Worm (Caenorhabditis elegans) whole organism, L4 larva: ENCODE measurements around the gene mig-39.

Experiments used
- D1046.2 ChIP-seq: fragments of 200-800 bp; sonication (Bioruptor generic); IDR thresholded peaks from 2 replicates; pipeline ENCODE4 v1.3.6; 2022; ENCODE audit warnings: missing genetic modification characterization, missing compliant biosample characterization
- F26F4.8 ChIP-seq: fragments of 200-800 bp; sonication (Bioruptor generic); conservative IDR thresholded peaks from 2 replicates; pipeline ENCODE4 v1.3.6; 2022; ENCODE audit warnings: missing genetic modification characterization, missing compliant biosample characterization
- F37D6.2 ChIP-seq: sonication (generic microtip); optimal IDR thresholded peaks from 2 replicates; lab custom pipeline; 2016; ENCODE audit warnings: mild to moderate bottlenecking, missing genetic modification characterization, missing compliant biosample characterization
- F49E8.2 ChIP-seq: sonication (generic microtip); optimal IDR thresholded peaks from 2 replicates; lab custom pipeline; 2016; ENCODE audit warnings: missing compliant biosample characterization, mild to moderate bottlenecking, missing genetic modification characterization, borderline replicate concordance
- R02D3.7 ChIP-seq: fragments of 150-350 bp; sonication (generic microtip); optimal IDR thresholded peaks from 3 replicates; lab custom pipeline; 2014; ENCODE audit warnings: missing biosample characterization, missing genetic modification characterization
- Y105C5A.15 ChIP-seq: fragments of 200-800 bp; sonication (Bioruptor generic); IDR thresholded peaks from 2 replicates; pipeline ENCODE4 v1.3.6; 2022; ENCODE audit warnings: missing genetic modification characterization, missing compliant biosample characterization
- Y5F2A.4 ChIP-seq: fragments of 200-800 bp; sonication (Bioruptor generic); optimal IDR thresholded peaks from 2 replicates; lab custom pipeline; 2018; ENCODE audit warnings: mild to moderate bottlenecking, missing genetic modification characterization, missing compliant biosample characterization
- aha-1 ChIP-seq: fragments of 150-350 bp; peaks from one replicate; lab custom pipeline; 2014; ENCODE audit warnings: missing biosample characterization, missing genetic modification characterization
- attf-4 ChIP-seq: sonication (generic microtip); optimal IDR thresholded peaks from 3 replicates; lab custom pipeline; 2017; ENCODE audit warnings: missing biosample characterization, missing genetic modification characterization
- ceh-28 ChIP-seq: fragments of 150-350 bp; optimal IDR thresholded peaks from 2 replicates; lab custom pipeline; 2014; ENCODE audit warnings: missing biosample characterization, missing genetic modification reagents, missing genetic modification characterization
- ceh-44 ChIP-seq: fragments of 200-800 bp; sonication (Bioruptor generic); IDR thresholded peaks from 2 replicates; pipeline ENCODE4 v1.3.6; 2022; ENCODE audit warnings: missing genetic modification reagents, missing genetic modification characterization, missing compliant biosample characterization
- ceh-82 ChIP-seq: sonication (generic microtip); optimal IDR thresholded peaks from 2 replicates; lab custom pipeline; 2017; ENCODE audit warnings: missing biosample characterization, missing genetic modification characterization
- daf-12 ChIP-seq: fragments of 150-350 bp; optimal IDR thresholded peaks from 2 replicates; lab custom pipeline; 2014; ENCODE audit warnings: missing biosample characterization, missing genetic modification reagents, missing genetic modification characterization
- daf-16 ChIP-seq, 3 experiments: sonication (generic microtip); optimal IDR thresholded peaks; 2 replicates each; lab custom pipeline; 2016 to 2017; ENCODE audit warnings: missing genetic modification characterization in 3 of 3, missing genetic modification reagents in 3 of 3, mild to moderate bottlenecking in 2 of 3, missing compliant biosample characterization in 2 of 3, missing biosample characterization in 1 of 3, moderate library complexity in 1 of 3
- daf-8 ChIP-seq: fragments of 200-800 bp; sonication (Bioruptor generic); IDR thresholded peaks from 2 replicates; pipeline ENCODE4 v1.3.6; 2022; ENCODE audit warnings: missing genetic modification characterization, missing compliant biosample characterization
- dmd-6 ChIP-seq: fragments of 200-800 bp; sonication (Bioruptor generic); IDR thresholded peaks from 2 replicates; pipeline ENCODE4 v1.3.6; 2022; ENCODE audit warnings: missing genetic modification reagents, missing genetic modification characterization, missing compliant biosample characterization
- duxl-1 ChIP-seq: sonication (generic microtip); optimal IDR thresholded peaks from 2 replicates; lab custom pipeline; 2016; ENCODE audit warnings: mild to moderate bottlenecking, missing genetic modification characterization, moderate library complexity, missing compliant biosample characterization; ENCODE audit not compliant: poor library complexity
- egl-27 ChIP-seq: sonication (generic microtip); optimal IDR thresholded peaks from 3 replicates; lab custom pipeline; 2017; ENCODE audit warnings: missing biosample characterization, missing genetic modification reagents, missing genetic modification characterization
- fkh-10 ChIP-seq: fragments of 150-350 bp; optimal IDR thresholded peaks from 2 replicates; lab custom pipeline; 2014; ENCODE audit warnings: missing biosample characterization, missing genetic modification reagents, missing genetic modification characterization
- hmg-1.1 ChIP-seq: fragments of 200-800 bp; sonication (Bioruptor generic); IDR thresholded peaks from 2 replicates; pipeline ENCODE4 v1.3.6; 2022; ENCODE audit warnings: missing genetic modification reagents, missing genetic modification characterization, missing compliant biosample characterization
- lim-7 ChIP-seq: fragments of 200-800 bp; sonication (Bioruptor generic); IDR thresholded peaks from 2 replicates; pipeline ENCODE4 v1.3.6; 2022; ENCODE audit warnings: missing genetic modification characterization, missing compliant biosample characterization
- lin-15B ChIP-seq: fragments of 150-350 bp; sonication (generic microtip); optimal IDR thresholded peaks from 3 replicates; lab custom pipeline; 2014; ENCODE audit warnings: missing biosample characterization, missing genetic modification characterization
- lin-39 ChIP-seq: fragments of 150-350 bp; optimal IDR thresholded peaks from 2 replicates; lab custom pipeline; 2014; ENCODE audit warnings: missing biosample characterization, missing genetic modification reagents, missing genetic modification characterization
- lir-3 ChIP-seq: sonication (generic microtip); optimal IDR thresholded peaks from 2 replicates; lab custom pipeline; 2016; ENCODE audit warnings: mild to moderate bottlenecking, missing genetic modification characterization, missing compliant biosample characterization
- lsy-2 ChIP-seq, 2 experiments: fragments of 150-350 bp in 1 of 2; sonication (generic microtip) in 1 of 2; optimal IDR thresholded peaks; 2 replicates each; lab custom pipeline; 2014 to 2017; ENCODE audit warnings: missing biosample characterization in 2 of 2, missing genetic modification characterization in 2 of 2
- madf-5 ChIP-seq, 2 experiments: fragments of 200-800 bp; sonication (Bioruptor generic); IDR thresholded peaks; 2 replicates each; pipeline ENCODE4 v1.3.6; 2022; ENCODE audit warnings: missing compliant biosample characterization in 2 of 2, missing genetic modification characterization in 2 of 2
- mdl-1 ChIP-seq, 2 experiments: fragments of 150-350 bp in 1 of 2; sonication (generic microtip) in 1 of 2; optimal IDR thresholded peaks; 2 replicates each; lab custom pipeline; 2014 to 2017; ENCODE audit warnings: missing biosample characterization in 2 of 2, missing genetic modification characterization in 2 of 2
- mep-1 ChIP-seq: fragments of 150-350 bp; sonication (generic microtip); optimal IDR thresholded peaks from 3 replicates; lab custom pipeline; 2014; ENCODE audit warnings: missing biosample characterization, missing genetic modification characterization
- nhr-10 ChIP-seq: fragments of 150-350 bp; optimal IDR thresholded peaks from 2 replicates; lab custom pipeline; 2014; ENCODE audit warnings: missing biosample characterization, missing genetic modification characterization
- nhr-111 ChIP-seq: fragments of 200-800 bp; sonication (Bioruptor generic); optimal IDR thresholded peaks from 2 replicates; lab custom pipeline; 2018; ENCODE audit warnings: mild to moderate bottlenecking, missing genetic modification characterization, missing compliant biosample characterization
- nhr-48 ChIP-seq: sonication (generic microtip); optimal IDR thresholded peaks from 2 replicates; lab custom pipeline; 2016; ENCODE audit warnings: mild to moderate bottlenecking, missing genetic modification characterization, missing compliant biosample characterization
- nhr-6 ChIP-seq: fragments of 150-350 bp; optimal IDR thresholded peaks from 2 replicates; lab custom pipeline; 2014; ENCODE audit warnings: missing biosample characterization, missing genetic modification characterization
- nhr-77 ChIP-seq: fragments of 150-350 bp; optimal IDR thresholded peaks from 2 replicates; lab custom pipeline; 2014; ENCODE audit warnings: missing biosample characterization, missing genetic modification characterization
- php-3 ChIP-seq: fragments of 200-800 bp; sonication (Bioruptor generic); IDR thresholded peaks from 2 replicates; pipeline ENCODE4 v1.3.6; 2022; ENCODE audit warnings: missing genetic modification reagents, missing genetic modification characterization, missing compliant biosample characterization
- rbr-2 ChIP-seq: sonication (generic microtip); optimal IDR thresholded peaks from 2 replicates; lab custom pipeline; 2016; ENCODE audit warnings: missing genotype, missing genetic modification characterization, missing compliant biosample characterization
- saeg-2 ChIP-seq: fragments of 200-800 bp; sonication (Bioruptor generic); IDR thresholded peaks from 2 replicates; pipeline ENCODE4 v1.3.6; 2022; ENCODE audit warnings: missing genetic modification reagents, missing genetic modification characterization, missing compliant biosample characterization
- skn-1 ChIP-seq: fragments of 150-350 bp; optimal IDR thresholded peaks from 2 replicates; lab custom pipeline; 2014; ENCODE audit warnings: missing biosample characterization, missing genetic modification characterization
- spr-3 ChIP-seq: fragments of 200-800 bp; sonication (Bioruptor generic); optimal IDR thresholded peaks from 2 replicates; lab custom pipeline; 2018; ENCODE audit warnings: mild to moderate bottlenecking, missing genetic modification characterization, missing compliant biosample characterization
- tag-97 ChIP-seq: fragments of 200-800 bp; sonication (Bioruptor generic); IDR thresholded peaks from 2 replicates; pipeline ENCODE4 v1.3.6; 2022; ENCODE audit warnings: missing genetic modification characterization, missing compliant biosample characterization
- tra-1 ChIP-seq: fragments of 200-800 bp; sonication (Bioruptor generic); IDR thresholded peaks from 2 replicates; pipeline ENCODE4 v1.3.6; 2022; ENCODE audit warnings: missing genetic modification reagents, missing genetic modification characterization, missing compliant biosample characterization
- unc-62 ChIP-seq, 3 experiments: fragments of 150-350 bp in 1 of 3; sonication (generic microtip); optimal IDR thresholded peaks in 2 of 3; peaks in 1 of 3; 1 replicate in 1 of 3; 2 replicates in 2 of 3; lab custom pipeline; 2014 to 2017; ENCODE audit warnings: missing biosample characterization in 3 of 3, missing genetic modification characterization in 3 of 3, missing genetic modification reagents in 3 of 3, missing genotype in 1 of 3
- vab-7 ChIP-seq: fragments of 200-800 bp; sonication (Bioruptor generic); IDR thresholded peaks from 2 replicates; pipeline ENCODE4 v1.3.6; 2022; ENCODE audit warnings: missing genetic modification reagents, missing genetic modification characterization, missing compliant biosample characterization
- zfp-2 ChIP-seq: sonication (generic microtip); optimal IDR thresholded peaks from 2 replicates; lab custom pipeline; 2016; ENCODE audit warnings: mild to moderate bottlenecking, missing genetic modification characterization, missing compliant biosample characterization
- zip-11 ChIP-seq: fragments of 200-800 bp; sonication (Bioruptor generic); IDR thresholded peaks from 2 replicates; pipeline ENCODE4 v1.3.6; 2022; ENCODE audit warnings: missing genetic modification characterization, missing compliant biosample characterization
- ztf-7 ChIP-seq: fragments of 150-350 bp; optimal IDR thresholded peaks from 2 replicates; lab custom pipeline; 2014; ENCODE audit warnings: missing biosample characterization, missing genetic modification characterization

The mig-39 gene

DNA sequence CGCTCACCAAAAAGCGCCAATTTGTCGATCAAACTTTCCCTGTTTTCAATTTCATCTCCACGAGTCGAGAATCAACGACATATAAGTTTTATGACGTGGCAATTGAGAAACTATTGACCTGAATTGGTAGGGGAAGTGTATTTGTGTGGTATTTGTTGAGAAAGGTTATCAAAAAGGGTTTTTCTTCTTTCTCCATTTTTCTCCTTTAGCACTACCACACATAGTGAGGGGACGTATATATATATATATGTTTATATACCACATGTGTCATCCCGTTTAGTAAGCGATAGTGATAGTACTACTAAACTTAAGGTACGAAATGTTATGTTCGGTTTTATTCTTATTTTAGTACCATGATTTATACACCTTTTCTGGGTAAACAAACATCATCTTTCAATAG is 9.2 kb upstream of the mig-39 start:
- TF ChIP-seq dmd-6 (GFP tag; lab: Robert Waterston, UW) = no peak
- TF ChIP-seq skn-1 (tag; lab: Kevin White, UChicago) = no peak
- peak; percentile 69 for TF ChIP-seq aha-1
- TF ChIP-seq, all 104 proteins: peak for 1

DNA sequence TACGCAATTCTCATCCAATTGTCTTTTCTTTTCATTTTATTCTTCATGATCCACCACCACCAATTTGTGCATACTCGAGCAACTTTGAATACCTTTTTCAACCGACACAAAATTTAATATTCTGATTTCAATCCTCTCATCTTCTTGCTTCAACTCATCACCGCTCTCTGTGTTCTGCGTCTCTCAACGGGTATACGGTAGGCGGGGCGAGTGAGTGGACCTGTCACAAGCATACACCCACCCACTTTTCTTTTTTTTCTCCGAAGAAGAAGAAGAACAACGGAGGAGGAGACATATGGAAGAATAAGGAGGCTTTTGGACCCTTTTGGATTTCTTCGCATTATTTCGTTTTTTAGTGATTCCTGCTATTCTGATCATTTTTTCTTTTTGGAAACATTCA is 5.4 kb upstream of the mig-39 start:
- TF ChIP-seq lsy-2 (tag; optimal IDR thresholded peaks at IDR 0.05; lab: Kevin White, UChicago) = peak in 1 of 2 experiments; percentile 77
- TF ChIP-seq daf-12 = no peak
- no peak for TF ChIP-seq rbr-2 (tag; lab: Kevin White, UChicago)

- TF ChIP-seq unc-62 (GFP tag; optimal IDR thresholded peaks at IDR 0.05 in 1 of 2; lab: Kevin White, UChicago) = peak in 1 of 2 experiments; percentile 81
- no peak for TF ChIP-seq unc-62 (tag; optimal IDR thresholded peaks at IDR 0.05; lab: Kevin White, UChicago)
- peak; percentile 90 for TF ChIP-seq aha-1
- TF ChIP-seq saeg-2 (GFP tag; lab: Robert Waterston, UW) = no peak
- TF ChIP-seq, all 104 proteins: peak for 2
Measured at ce11 chrIII:8467520-8467919, 685 bp downstream of the mig-39 start.

- TF ChIP-seq attf-4 (tag; lab: Kevin White, UChicago) = no peak
- no peak for TF ChIP-seq nhr-6 (tag; lab: Kevin White, UChicago)
- TF ChIP-seq nhr-77 (tag; lab: Kevin White, UChicago) = no peak
- TF ChIP-seq egl-27 = no peak
- peak in 1 of 2 experiments; percentile 65; a peak in 1 of 4 replicates for TF ChIP-seq madf-5 (GFP tag; IDR thresholded peaks at IDR 0.05; lab: Robert Waterston, UW)
- no peak for TF ChIP-seq lin-15B (tag; lab: Kevin White, UChicago)
- TF ChIP-seq ceh-44 (GFP tag; lab: Robert Waterston, UW) = no peak
- no peak for TF ChIP-seq nhr-10 (tag; lab: Kevin White, UChicago)
- no peak for TF ChIP-seq nhr-48
- TF ChIP-seq daf-16 (GFP tag; optimal IDR thresholded peaks at IDR 0.05; lab: Kevin White, UChicago) = no peak
- TF ChIP-seq daf-16 (tag; optimal IDR thresholded peaks at IDR 0.05; lab: Kevin White, UChicago) = no peak
- no peak for TF ChIP-seq F37D6.2 (tag; lab: Kevin White, UChicago)
- TF ChIP-seq tag-97 (GFP tag; lab: Robert Waterston, UW) = no peak
- TF ChIP-seq D1046.2 = no peak
- TF ChIP-seq F49E8.2 (tag; lab: Kevin White, UChicago) = no peak
- TF ChIP-seq Y105C5A.15 (GFP tag; lab: Robert Waterston, UW) = no peak
- 0 out of 2 replicates have a peak, but pooled peaks have one; percentile 18 for TF ChIP-seq hmg-1.1 (GFP tag; lab: Robert Waterston, UW)
- TF ChIP-seq php-3 = no peak
- TF ChIP-seq ztf-7 (tag; lab: Kevin White, UChicago) = no peak
- TF ChIP-seq lim-7 (GFP tag; lab: Robert Waterston, UW) = peak; percentile 73; the same call in 1 of the 2 replicates
- TF ChIP-seq daf-8 = 0 out of 2 replicates have a peak, but pooled peaks have one; percentile 43
- no peak for TF ChIP-seq Y5F2A.4 (GFP tag; lab: Kevin White, UChicago)
- no peak for TF ChIP-seq nhr-111 (GFP tag; lab: Kevin White, UChicago)
- TF ChIP-seq lir-3 (tag; lab: Kevin White, UChicago) = no peak
- no peak for TF ChIP-seq zfp-2
- no peak for TF ChIP-seq lin-39 (tag; lab: Kevin White, UChicago)
- TF ChIP-seq tra-1 (GFP tag; lab: Robert Waterston, UW) = no peak
- no peak for TF ChIP-seq R02D3.7 (tag; lab: Kevin White, UChicago)
- no peak for TF ChIP-seq mep-1 (tag; lab: Kevin White, UChicago)
- TF ChIP-seq ceh-82 (tag; lab: Kevin White, UChicago) = no peak
- no peak for TF ChIP-seq spr-3
- TF ChIP-seq ceh-28 = no peak
- TF ChIP-seq mdl-1 (tag; optimal IDR thresholded peaks at IDR 0.05; lab: Kevin White, UChicago) = no peak
- peak; percentile 69; the same call in 1 of the 2 replicates for TF ChIP-seq F26F4.8
- TF ChIP-seq duxl-1 (tag; lab: Kevin White, UChicago) = no peak
- no peak for TF ChIP-seq fkh-10
- TF ChIP-seq lsy-2 (tag; optimal IDR thresholded peaks at IDR 0.05; lab: Kevin White, UChicago) = no peak
- TF ChIP-seq rbr-2 (tag; lab: Kevin White, UChicago) = no peak
- no peak for TF ChIP-seq zip-11 (GFP tag; lab: Robert Waterston, UW)
- 0 out of 2 replicates have a peak, but pooled peaks have one; percentile 32 for TF ChIP-seq vab-7 (GFP tag; lab: Robert Waterston, UW)
Measured at ce11 chrIII:8473292-8473691, 6.5 kb downstream of the mig-39 start.
